Worm (Caenorhabditis elegans) whole organism, L4 larva: ENCODE results near the gene C46F4.3.

Source experiments
- F26F4.8 ChIP-seq: fragments of 200-800 bp; sonication (Bioruptor generic); conservative IDR thresholded peaks from 2 replicates; pipeline ENCODE4 v1.3.6; 2022; ENCODE audit warnings: missing genetic modification characterization, missing compliant biosample characterization
- T20F7.1 ChIP-seq: fragments of 200-800 bp; sonication (Bioruptor generic); optimal IDR thresholded peaks from 2 replicates; lab custom pipeline; 2018; ENCODE audit warnings: mild to moderate bottlenecking, missing genetic modification characterization, missing compliant biosample characterization
- Y48G9A.11 ChIP-seq: fragments of 200-800 bp; sonication (Bioruptor generic); IDR thresholded peaks from 2 replicates; pipeline ENCODE4 v1.3.6; 2022; ENCODE audit warnings: missing genetic modification reagents, missing genetic modification characterization, missing compliant biosample characterization
- aha-1 ChIP-seq: fragments of 150-350 bp; peaks from one replicate; lab custom pipeline; 2014; ENCODE audit warnings: missing biosample characterization, missing genetic modification characterization
- aly-2 ChIP-seq: sonication (generic microtip); optimal IDR thresholded peaks from 2 replicates; lab custom pipeline; 2018; ENCODE audit warnings: missing biosample characterization, missing genetic modification characterization
- arid-1 ChIP-seq: fragments of 200-800 bp; sonication (Bioruptor generic); conservative IDR thresholded peaks from 2 replicates; pipeline ENCODE4 v1.3.6; 2022; ENCODE audit warnings: missing genetic modification reagents, missing genetic modification characterization, missing compliant biosample characterization
- ceh-20 ChIP-seq: fragments of 200-800 bp; sonication (Bioruptor generic); IDR thresholded peaks from 2 replicates; pipeline ENCODE4 v1.3.6; 2022; ENCODE audit warnings: missing genetic modification reagents, missing genetic modification characterization, missing compliant biosample characterization
- ceh-44 ChIP-seq: fragments of 200-800 bp; sonication (Bioruptor generic); IDR thresholded peaks from 2 replicates; pipeline ENCODE4 v1.3.6; 2022; ENCODE audit warnings: missing genetic modification reagents, missing genetic modification characterization, missing compliant biosample characterization
- ces-1 ChIP-seq: fragments of 150-350 bp; sonication (generic microtip); optimal IDR thresholded peaks from 4 replicates; lab custom pipeline; 2014; ENCODE audit warnings: missing biosample characterization, missing genetic modification reagents, missing genetic modification characterization
- ctbp-1 ChIP-seq: fragments of 200-800 bp; sonication (Bioruptor generic); IDR thresholded peaks from 2 replicates; pipeline ENCODE4 v1.3.6; 2022; ENCODE audit warnings: missing genetic modification reagents, missing genetic modification characterization, missing compliant biosample characterization
- daf-8 ChIP-seq: fragments of 200-800 bp; sonication (Bioruptor generic); IDR thresholded peaks from 2 replicates; pipeline ENCODE4 v1.3.6; 2022; ENCODE audit warnings: missing genetic modification characterization, missing compliant biosample characterization
- dmd-6 ChIP-seq: fragments of 200-800 bp; sonication (Bioruptor generic); IDR thresholded peaks from 2 replicates; pipeline ENCODE4 v1.3.6; 2022; ENCODE audit warnings: missing genetic modification reagents, missing genetic modification characterization, missing compliant biosample characterization
- dmd-8 ChIP-seq: fragments of 200-800 bp; sonication (Bioruptor generic); IDR thresholded peaks from 2 replicates; pipeline ENCODE4 v1.3.6; 2022; ENCODE audit warnings: missing genetic modification characterization, missing compliant biosample characterization
- dmd-9 ChIP-seq: fragments of 200-800 bp; sonication (Bioruptor generic); IDR thresholded peaks from 2 replicates; pipeline ENCODE4 v1.3.6; 2022; ENCODE audit warnings: missing genetic modification reagents, missing genetic modification characterization, missing compliant biosample characterization
- duxl-1 ChIP-seq: sonication (generic microtip); optimal IDR thresholded peaks from 2 replicates; lab custom pipeline; 2016; ENCODE audit warnings: mild to moderate bottlenecking, missing genetic modification characterization, moderate library complexity, missing compliant biosample characterization; ENCODE audit not compliant: poor library complexity
- dve-1 ChIP-seq: sonication (generic microtip); optimal IDR thresholded peaks from 2 replicates; lab custom pipeline; 2017; ENCODE audit warnings: antibody characterized with exemption, mild to moderate bottlenecking, missing genetic modification characterization, missing compliant biosample characterization; ENCODE audit not compliant: insufficient read depth
- egl-43 ChIP-seq: fragments of 200-800 bp; sonication (Bioruptor generic); IDR thresholded peaks from 2 replicates; pipeline ENCODE4 v1.3.6; 2022; ENCODE audit warnings: missing genetic modification reagents, missing genetic modification characterization, missing compliant biosample characterization
- fkh-10 ChIP-seq: fragments of 150-350 bp; optimal IDR thresholded peaks from 2 replicates; lab custom pipeline; 2014; ENCODE audit warnings: missing biosample characterization, missing genetic modification reagents, missing genetic modification characterization
- hlh-11 ChIP-seq: fragments of 200-800 bp; sonication (Bioruptor generic); optimal IDR thresholded peaks from 2 replicates; lab custom pipeline; 2018; ENCODE audit warnings: mild to moderate bottlenecking, missing genetic modification characterization, missing compliant biosample characterization
- hlh-30 ChIP-seq: sonication (generic microtip); optimal IDR thresholded peaks from 2 replicates; lab custom pipeline; 2017; ENCODE audit warnings: antibody characterized with exemption, mild to moderate bottlenecking, missing genetic modification characterization, missing compliant biosample characterization; ENCODE audit not compliant: insufficient read depth
- hmg-1.1 ChIP-seq: fragments of 200-800 bp; sonication (Bioruptor generic); IDR thresholded peaks from 2 replicates; pipeline ENCODE4 v1.3.6; 2022; ENCODE audit warnings: missing genetic modification reagents, missing genetic modification characterization, missing compliant biosample characterization
- lin-1 ChIP-seq: fragments of 200-800 bp; sonication (Bioruptor generic); IDR thresholded peaks from 2 replicates; pipeline ENCODE4 v1.3.6; 2022; ENCODE audit warnings: missing genetic modification reagents, missing genetic modification characterization, missing compliant biosample characterization
- lin-39 ChIP-seq: fragments of 150-350 bp; optimal IDR thresholded peaks from 2 replicates; lab custom pipeline; 2014; ENCODE audit warnings: missing biosample characterization, missing genetic modification reagents, missing genetic modification characterization
- lir-3 ChIP-seq: sonication (generic microtip); optimal IDR thresholded peaks from 2 replicates; lab custom pipeline; 2016; ENCODE audit warnings: mild to moderate bottlenecking, missing genetic modification characterization, missing compliant biosample characterization
- lsy-2 ChIP-seq, 2 experiments: fragments of 150-350 bp in 1 of 2; sonication (generic microtip) in 1 of 2; optimal IDR thresholded peaks; 2 replicates each; lab custom pipeline; 2014 to 2017; ENCODE audit warnings: missing biosample characterization in 2 of 2, missing genetic modification characterization in 2 of 2
- madf-9 ChIP-seq: fragments of 200-800 bp; sonication (Bioruptor generic); conservative IDR thresholded peaks from 2 replicates; pipeline ENCODE4 v1.3.6; 2022; ENCODE audit warnings: missing genetic modification reagents, missing genetic modification characterization, missing compliant biosample characterization
- mep-1 ChIP-seq: fragments of 150-350 bp; sonication (generic microtip); optimal IDR thresholded peaks from 3 replicates; lab custom pipeline; 2014; ENCODE audit warnings: missing biosample characterization, missing genetic modification characterization
- mes-2 ChIP-seq: sonication (generic microtip); optimal IDR thresholded peaks from 2 replicates; lab custom pipeline; 2016; ENCODE audit warnings: missing genotype, mild to moderate bottlenecking, missing genetic modification characterization, missing compliant biosample characterization; ENCODE audit not compliant: poor library complexity, severe bottlenecking
- mxl-2 ChIP-seq: fragments of 200-800 bp; sonication (Bioruptor generic); conservative IDR thresholded peaks from 2 replicates; pipeline ENCODE4 v1.3.6; 2022; ENCODE audit warnings: missing genetic modification reagents, missing genetic modification characterization, missing compliant biosample characterization
- mxl-3 ChIP-seq: fragments of 200-800 bp; sonication (Bioruptor generic); optimal IDR thresholded peaks from 2 replicates; lab custom pipeline; 2018; ENCODE audit warnings: mild to moderate bottlenecking, missing genetic modification characterization, missing compliant biosample characterization
- nhr-111 ChIP-seq: fragments of 200-800 bp; sonication (Bioruptor generic); optimal IDR thresholded peaks from 2 replicates; lab custom pipeline; 2018; ENCODE audit warnings: mild to moderate bottlenecking, missing genetic modification characterization, missing compliant biosample characterization
- nhr-237 ChIP-seq: sonication (generic microtip); optimal IDR thresholded peaks from 2 replicates; lab custom pipeline; 2017; ENCODE audit warnings: missing biosample characterization, missing genetic modification characterization
- nhr-42 ChIP-seq: fragments of 200-800 bp; sonication (Bioruptor generic); IDR thresholded peaks from 2 replicates; pipeline ENCODE4 v1.3.6; 2022; ENCODE audit warnings: missing genetic modification characterization, missing compliant biosample characterization
- nhr-76 ChIP-seq: fragments of 150-350 bp; optimal IDR thresholded peaks from 2 replicates; lab custom pipeline; 2014; ENCODE audit warnings: missing biosample characterization, missing genetic modification characterization
- php-3 ChIP-seq: fragments of 200-800 bp; sonication (Bioruptor generic); IDR thresholded peaks from 2 replicates; pipeline ENCODE4 v1.3.6; 2022; ENCODE audit warnings: missing genetic modification reagents, missing genetic modification characterization, missing compliant biosample characterization
- saeg-2 ChIP-seq: fragments of 200-800 bp; sonication (Bioruptor generic); IDR thresholded peaks from 2 replicates; pipeline ENCODE4 v1.3.6; 2022; ENCODE audit warnings: missing genetic modification reagents, missing genetic modification characterization, missing compliant biosample characterization
- set-16 ChIP-seq: fragments of 200-800 bp; sonication (Bioruptor generic); IDR thresholded peaks from 2 replicates; pipeline ENCODE4 v1.3.6; 2022; ENCODE audit warnings: missing genetic modification reagents, missing genetic modification characterization, missing compliant biosample characterization
- snpc-4 ChIP-seq: fragments of 150-350 bp; optimal IDR thresholded peaks from 2 replicates; lab custom pipeline; 2014; ENCODE audit warnings: missing biosample characterization, missing genetic modification characterization
- spr-1 ChIP-seq: sonication (generic microtip); optimal IDR thresholded peaks from 2 replicates; lab custom pipeline; 2016; ENCODE audit warnings: mild to moderate bottlenecking, missing genetic modification characterization, missing compliant biosample characterization
- tra-1 ChIP-seq: fragments of 200-800 bp; sonication (Bioruptor generic); IDR thresholded peaks from 2 replicates; pipeline ENCODE4 v1.3.6; 2022; ENCODE audit warnings: missing genetic modification reagents, missing genetic modification characterization, missing compliant biosample characterization
- unc-130 ChIP-seq: sonication (generic microtip); optimal IDR thresholded peaks from 2 replicates; lab custom pipeline; 2016; ENCODE audit warnings: missing genetic modification reagents, missing genetic modification characterization, missing compliant biosample characterization
- unc-39 ChIP-seq: sonication (generic microtip); optimal IDR thresholded peaks from 2 replicates; lab custom pipeline; 2017; ENCODE audit warnings: missing biosample characterization, missing genetic modification characterization
- unc-62 ChIP-seq, 3 experiments: fragments of 150-350 bp in 1 of 3; sonication (generic microtip); optimal IDR thresholded peaks in 2 of 3; peaks in 1 of 3; 1 replicate in 1 of 3; 2 replicates in 2 of 3; lab custom pipeline; 2014 to 2017; ENCODE audit warnings: missing biosample characterization in 3 of 3, missing genetic modification characterization in 3 of 3, missing genetic modification reagents in 3 of 3, missing genotype in 1 of 3
- zag-1 ChIP-seq: fragments of 150-350 bp; optimal IDR thresholded peaks from 2 replicates; lab custom pipeline; 2014; ENCODE audit warnings: missing biosample characterization, missing genetic modification characterization
- ztf-7 ChIP-seq: fragments of 150-350 bp; optimal IDR thresholded peaks from 2 replicates; lab custom pipeline; 2014; ENCODE audit warnings: missing biosample characterization, missing genetic modification characterization

Gene C46F4.3

ce11 chrX:5982799-5983198 is 47.2 kb downstream of the C46F4.3 start:
- TF ChIP-seq mep-1 (tag; lab: Kevin White, UChicago), result peak; percentile 52
- peak; percentile 13 for TF ChIP-seq lin-39 (tag; lab: Kevin White, UChicago)
- TF ChIP-seq ctbp-1, result peak; percentile 53
- TF ChIP-seq mxl-2 (GFP tag; lab: Robert Waterston, UW), result no peak
- TF ChIP-seq ces-1 (GFP tag; lab: Kevin White, UChicago), result no peak
- TF ChIP-seq lin-1 (GFP tag; lab: Robert Waterston, UW), result no peak
- peak; percentile 34 for TF ChIP-seq aha-1 (tag; lab: Kevin White, UChicago)
- TF ChIP-seq hlh-30 (tag; lab: Kevin White, UChicago), result peak; percentile 63
- no peak for TF ChIP-seq dmd-8 (GFP tag; lab: Robert Waterston, UW)
- TF ChIP-seq ceh-44 (GFP tag; lab: Robert Waterston, UW), result no peak
- 0 out of 2 replicates have a peak, but pooled peaks have one; percentile 14 for TF ChIP-seq dmd-6 (GFP tag; lab: Robert Waterston, UW)
- TF ChIP-seq ceh-20, result peak; percentile 76; the same call in 1 of the 2 replicates
- TF ChIP-seq duxl-1 (tag; lab: Kevin White, UChicago), result no peak
- TF ChIP-seq lsy-2 (tag; optimal IDR thresholded peaks at IDR 0.05; lab: Kevin White, UChicago), result peak; percentile 7 to 53
- no peak for TF ChIP-seq mxl-3 (GFP tag; lab: Kevin White, UChicago)
- TF ChIP-seq php-3 (GFP tag; lab: Robert Waterston, UW), result no peak
- TF ChIP-seq saeg-2, result 0 out of 2 replicates have a peak, but pooled peaks have one; percentile 33
- no peak for TF ChIP-seq F26F4.8
- TF ChIP-seq unc-62 (GFP tag; optimal IDR thresholded peaks at IDR 0.05 in 1 of 2; lab: Kevin White, UChicago), result peak in 1 of 2 experiments; percentile 97
- no peak for TF ChIP-seq unc-62 (tag; optimal IDR thresholded peaks at IDR 0.05; lab: Kevin White, UChicago)
- TF ChIP-seq spr-1 (tag; lab: Kevin White, UChicago), result no peak
- TF ChIP-seq unc-39 (tag; lab: Kevin White, UChicago), result no peak
- no peak for TF ChIP-seq unc-130 (GFP tag; lab: Kevin White, UChicago)
- TF ChIP-seq set-16 (GFP tag; lab: Robert Waterston, UW), result peak; percentile 21; the same call in 1 of the 2 replicates
- TF ChIP-seq hmg-1.1 (GFP tag; lab: Robert Waterston, UW), result peak; percentile 31; the same call in 1 of the 2 replicates
- TF ChIP-seq arid-1, result no peak
- TF ChIP-seq nhr-237 (tag; lab: Kevin White, UChicago), result no peak
- TF ChIP-seq mes-2 (tag; lab: Kevin White, UChicago), result peak; percentile 25
- TF ChIP-seq hlh-11 (tag; lab: Kevin White, UChicago), result peak; percentile 50

- no peak for TF ChIP-seq dmd-9 (GFP tag; lab: Robert Waterston, UW)
- TF ChIP-seq nhr-42 (GFP tag; lab: Robert Waterston, UW), result no peak
- TF ChIP-seq fkh-10 (GFP tag; lab: Kevin White, UChicago), result peak; percentile 85
- peak; percentile 31; the same call in 1 of the 2 replicates for TF ChIP-seq dmd-6 (GFP tag; lab: Robert Waterston, UW)
- TF ChIP-seq ces-1 (GFP tag; lab: Kevin White, UChicago), result peak; percentile 87
- TF ChIP-seq ctbp-1, result peak; percentile 59
- TF ChIP-seq, all 104 proteins: peak for 4
These were observed 47.7 kb downstream of the C46F4.3 start for ce11 chrX:5983267-5983666.

- TF ChIP-seq nhr-111, result no peak
- no peak for TF ChIP-seq T20F7.1 (GFP tag; lab: Kevin White, UChicago)
- no peak for TF ChIP-seq lir-3 (tag; lab: Kevin White, UChicago)
- TF ChIP-seq ceh-20, result peak; percentile 66; the same call in 1 of the 2 replicates
- TF ChIP-seq mep-1 (tag; lab: Kevin White, UChicago), result peak; percentile 93
- no peak for TF ChIP-seq daf-8 (GFP tag; lab: Robert Waterston, UW)
- TF ChIP-seq zag-1 (tag; lab: Kevin White, UChicago), result peak; percentile 2
- TF ChIP-seq ctbp-1, result peak; percentile 75
- peak; percentile 44 for TF ChIP-seq ztf-7 (tag; lab: Kevin White, UChicago)
- peak; percentile 68; the same call in 1 of the 2 replicates for TF ChIP-seq madf-9 (GFP tag; lab: Robert Waterston, UW)
- TF ChIP-seq tra-1, result no peak
- peak; percentile 88 for TF ChIP-seq dve-1 (tag; lab: Kevin White, UChicago)
- no peak for TF ChIP-seq nhr-76 (tag; lab: Kevin White, UChicago)
- no peak for TF ChIP-seq Y48G9A.11
- TF ChIP-seq egl-43, result no peak; the same call in 1 of the 2 replicates
- no peak for TF ChIP-seq lin-39 (tag; lab: Kevin White, UChicago)
- peak; percentile 46; the same call in 1 of the 2 replicates for TF ChIP-seq nhr-42 (GFP tag; lab: Robert Waterston, UW)
- no peak for TF ChIP-seq unc-39 (tag; lab: Kevin White, UChicago)
- no peak for TF ChIP-seq snpc-4 (tag; lab: Kevin White, UChicago)
- TF ChIP-seq aly-2 (tag; lab: Kevin White, UChicago), result no peak
These were observed 49.0 kb downstream of the C46F4.3 start, which contains the start of gene klp-13 for ce11 chrX:5984581-5985039. TSS of gene klp-13 (plus strand) at chrX:5984989.
